Fruit fly (Drosophila melanogaster): Measurements from ENCODE around the gene CG7326.
A peak's percentile ranks its signal among the peaks of the same experiment; 100 is the strongest.

The CG7326 gene

dm6 chrX:18837046-18837445, 26.5 kb downstream of the CG7326 start (continued):
- no peak for TF ChIP-seq Abd-B (GFP tag; optimal IDR thresholded peaks at IDR 0.05)
- TF ChIP-seq CG1792 (GFP tag; optimal IDR thresholded peaks at IDR 0.05) = no peak
- 0 out of 2 replicates have a peak, but pooled peaks have one; percentile 22 for TF ChIP-seq ro (GFP tag; IDR thresholded peaks at IDR 0.05)
- no peak for TF ChIP-seq CG15601 (tag; optimal IDR thresholded peaks at IDR 0.05)
- no peak for TF ChIP-seq Atf3 (GFP tag; optimal IDR thresholded peaks at IDR 0.05)
- TF ChIP-seq CG6765 (GFP tag; optimal IDR thresholded peaks at IDR 0.05) = no peak
- 0 out of 3 replicates have a peak, but pooled peaks have one; percentile 15 for TF ChIP-seq otp (GFP tag; IDR thresholded peaks at IDR 0.05)
- no peak for TF ChIP-seq oc (tag; optimal IDR thresholded peaks at IDR 0.05)
- TF ChIP-seq p53 (GFP tag; optimal IDR thresholded peaks at IDR 0.05) = no peak
- TF ChIP-seq Bteb2 (GFP tag; optimal IDR thresholded peaks at IDR 0.05) = no peak
- no peak for TF ChIP-seq CG15514 (GFP tag; optimal IDR thresholded peaks at IDR 0.05)
- TF ChIP-seq stc (GFP tag; IDR thresholded peaks at IDR 0.05) = peak; percentile 69
- no peak for TF ChIP-seq YL-1 (GFP tag; optimal IDR thresholded peaks at IDR 0.05)
- no peak for TF ChIP-seq ac (GFP tag; optimal IDR thresholded peaks at IDR 0.05)
- no peak for TF ChIP-seq CG4282 (GFP tag; optimal IDR thresholded peaks at IDR 0.05)
- TF ChIP-seq gfzf (GFP tag; optimal IDR thresholded peaks at IDR 0.05) = no peak
- no peak for TF ChIP-seq NK7.1 (GFP tag; optimal IDR thresholded peaks at IDR 0.05)
- no peak for TF ChIP-seq Sox100B (GFP tag; optimal IDR thresholded peaks at IDR 0.05)
- TF ChIP-seq fd3F (GFP tag; optimal IDR thresholded peaks at IDR 0.05) = no peak
- TF ChIP-seq CG17912 (GFP tag; optimal IDR thresholded peaks at IDR 0.05) = no peak
- TF ChIP-seq Atf6 (GFP tag; IDR thresholded peaks at IDR 0.05) = no peak
- peak; percentile 17 for TF ChIP-seq Bdp1 (GFP tag; optimal IDR thresholded peaks at IDR 0.05)
- TF ChIP-seq CG11723 (GFP tag; optimal IDR thresholded peaks at IDR 0.05) = peak; percentile 10
- no peak for TF ChIP-seq Mad (GFP tag; optimal IDR thresholded peaks at IDR 0.05)
- no peak for TF ChIP-seq kni (GFP tag; optimal IDR thresholded peaks at IDR 0.05)
- TF ChIP-seq gcm2 (GFP tag; optimal IDR thresholded peaks at IDR 0.05) = no peak
- no peak for TF ChIP-seq bigmax (GFP tag; optimal IDR thresholded peaks at IDR 0.05)
- peak; percentile 20 for TF ChIP-seq CG11398 (GFP tag; optimal IDR thresholded peaks at IDR 0.05)
- no peak for TF ChIP-seq cas (GFP tag; IDR thresholded peaks at IDR 0.05)
- no peak for TF ChIP-seq sens-2 (GFP tag; IDR thresholded peaks at IDR 0.05)
- TF ChIP-seq lbe (GFP tag; optimal IDR thresholded peaks at IDR 0.05) = no peak
- peak; percentile 77 for TF ChIP-seq Ptx1 (GFP tag; IDR thresholded peaks at IDR 0.05)
- no peak for TF ChIP-seq caup (GFP tag; optimal IDR thresholded peaks at IDR 0.05; ENCODE audit: severe bottlenecking)
- peak; percentile 67 for TF ChIP-seq Sox102F (GFP tag; optimal IDR thresholded peaks at IDR 0.05)
- TF ChIP-seq CG9609 (GFP tag; optimal IDR thresholded peaks at IDR 0.05) = peak; percentile 59
- TF ChIP-seq CG2129 (GFP tag; IDR thresholded peaks at IDR 0.05; ENCODE audit: partially characterized antibody) = no peak
- no peak for TF ChIP-seq CG33213 (GFP tag; optimal IDR thresholded peaks at IDR 0.05)
- peak; percentile 55 for TF ChIP-seq CG31441 (GFP tag; IDR thresholded peaks at IDR 0.05)
- TF ChIP-seq toy (GFP tag; IDR thresholded peaks at IDR 0.05) = no peak
- TF ChIP-seq btn (GFP tag; optimal IDR thresholded peaks at IDR 0.05) = no peak
- TF ChIP-seq H15 (GFP tag; IDR thresholded peaks at IDR 0.05) = 0 out of 3 replicates have a peak, but pooled peaks have one; percentile 56
- TF ChIP-seq CG3281 (GFP tag; optimal IDR thresholded peaks at IDR 0.05) = no peak
- TF ChIP-seq CG12744 (GFP tag; optimal IDR thresholded peaks at IDR 0.05) = no peak
- TF ChIP-seq ash1 (GFP tag; optimal IDR thresholded peaks at IDR 0.05) = no peak
- no peak for TF ChIP-seq twi (tag; optimal IDR thresholded peaks at IDR 0.05)
- 0 out of 2 replicates have a peak, but pooled peaks have one; percentile 23 for TF ChIP-seq CG17328 (GFP tag; IDR thresholded peaks at IDR 0.05)
- TF ChIP-seq Hr78 (GFP tag; optimal IDR thresholded peaks at IDR 0.05) = peak in 1 of 2 experiments; percentile 31
- TF ChIP-seq CG8281 (tag; optimal IDR thresholded peaks at IDR 0.05) = no peak
- TF ChIP-seq salm (tag; optimal IDR thresholded peaks at IDR 0.05) = no peak
- TF ChIP-seq Dip3 (GFP tag; optimal IDR thresholded peaks at IDR 0.05) = no peak
- peak; percentile 45 for TF ChIP-seq CG9215 (GFP tag; IDR thresholded peaks at IDR 0.05)
